Fruit fly (Drosophila melanogaster) whole organism, wandering third instar larva: ENCODE measurements around the gene PK2-R1.

ENCODE experiments used
- Abd-B ChIP-seq: fragments of >200 bp; optimal IDR thresholded peaks from 2 replicates; lab custom pipeline; 2017; ENCODE audit warnings: missing biosample characterization, missing genetic modification characterization
- CG32264 ChIP-seq: fragments of 200-800 bp; sonication (Bioruptor generic); optimal IDR thresholded peaks from 2 replicates; lab custom pipeline; 2016; ENCODE audit warnings: missing biosample characterization, missing genetic modification characterization
- CG9705 ChIP-seq: fragments of 200-800 bp; sonication (Bioruptor generic); optimal IDR thresholded peaks from 2 replicates; lab custom pipeline; 2018; ENCODE audit warnings: missing biosample characterization, mild to moderate bottlenecking, missing genetic modification characterization
- CrebA ChIP-seq: fragments of 200-800 bp; sonication (Bioruptor generic); optimal IDR thresholded peaks from 2 replicates; lab custom pipeline; 2016; ENCODE audit warnings: missing biosample characterization, mild to moderate bottlenecking, missing genetic modification characterization, borderline replicate concordance
- Dfd ChIP-seq: fragments of >200 bp; optimal IDR thresholded peaks from 2 replicates; lab custom pipeline; 2017; ENCODE audit warnings: missing biosample characterization, missing genetic modification characterization
- Dif ChIP-seq: fragments of 200-275, 200-300 bp; sonication (Bioruptor generic); optimal IDR thresholded peaks from 2 replicates; lab custom pipeline; 2018; ENCODE audit warnings: missing biosample characterization, missing genetic modification characterization; ENCODE audit not compliant: partially characterized antibody
- GATAd ChIP-seq: sonication (Bioruptor generic); optimal IDR thresholded peaks from 2 replicates; lab custom pipeline; 2016; ENCODE audit warnings: missing biosample characterization, missing genetic modification characterization
- HLH106 ChIP-seq: fragments of 200-800 bp; optimal IDR thresholded peaks from 3 replicates; lab custom pipeline; 2019; ENCODE audit warnings: missing biosample characterization, mild to moderate bottlenecking, missing genetic modification characterization, moderate library complexity
- Hnf4 ChIP-seq: fragments of 200-800 bp; sonication (Bioruptor generic); optimal IDR thresholded peaks from 2 replicates; lab custom pipeline; 2016; ENCODE audit warnings: missing biosample characterization, mild to moderate bottlenecking, missing genetic modification characterization
- Hr78 ChIP-seq: fragments of >200 bp; optimal IDR thresholded peaks from 2 replicates; lab custom pipeline; 2017; ENCODE audit warnings: missing biosample characterization, missing genetic modification characterization
- Hr83 ChIP-seq: fragments of 200-300 bp; sonication (Bioruptor generic); optimal IDR thresholded peaks from 2 replicates; lab custom pipeline; 2016; ENCODE audit warnings: missing biosample characterization, mild to moderate bottlenecking, missing genetic modification characterization, moderate library complexity; ENCODE audit not compliant: poor library complexity, severe bottlenecking
- Jra ChIP-seq: sonication (Bioruptor generic); optimal IDR thresholded peaks from 2 replicates; lab custom pipeline; 2016; ENCODE audit warnings: missing biosample characterization, missing genetic modification characterization
- Mio ChIP-seq: sonication (Bioruptor generic); optimal IDR thresholded peaks from 2 replicates; lab custom pipeline; 2016; ENCODE audit warnings: missing biosample characterization, missing genetic modification characterization
- Myc ChIP-seq: fragments of >200 bp; optimal IDR thresholded peaks from 2 replicates; lab custom pipeline; 2017
- N ChIP-seq: fragments of >200 bp; optimal IDR thresholded peaks from 2 replicates; lab custom pipeline; 2018; ENCODE audit warnings: missing biosample characterization, missing external identifiers, missing genetic modification characterization
- OdsH ChIP-seq: fragments of 200-800 bp; sonication (Bioruptor generic); optimal IDR thresholded peaks from 2 replicates; lab custom pipeline; 2016; ENCODE audit warnings: missing biosample characterization, mild to moderate bottlenecking, missing genetic modification characterization
- Rel ChIP-seq, 2 experiments: fragments of 200-800 bp; sonication (Bioruptor generic) in 1 of 2; optimal IDR thresholded peaks; 2 replicates in 1 of 2; 3 replicates in 1 of 2; lab custom pipeline; 2016 to 2019; ENCODE audit warnings: mild to moderate bottlenecking in 2 of 2, missing biosample characterization in 2 of 2, missing genetic modification characterization in 2 of 2, moderate library complexity in 1 of 2
- Sp1 ChIP-seq: fragments of 200-800 bp; sonication (Bioruptor generic); optimal IDR thresholded peaks from 3 replicates; lab custom pipeline; 2019; ENCODE audit warnings: missing biosample characterization, mild to moderate bottlenecking, missing genetic modification characterization, moderate library complexity
- Vsx2 ChIP-seq: fragments of 200-300, 225-300 bp; sonication (Bioruptor generic); optimal IDR thresholded peaks from 2 replicates; lab custom pipeline; 2018; ENCODE audit warnings: missing biosample characterization, missing genetic modification characterization; ENCODE audit not compliant: partially characterized antibody
- br ChIP-seq: fragments of 200-800 bp; sonication (Bioruptor generic); optimal IDR thresholded peaks from 2 replicates; lab custom pipeline; 2016; ENCODE audit warnings: missing biosample characterization, missing genetic modification characterization
- brk ChIP-seq: fragments of 200-800 bp; sonication (Bioruptor generic); optimal IDR thresholded peaks from 2 replicates; lab custom pipeline; 2016; ENCODE audit warnings: missing biosample characterization, mild to moderate bottlenecking, missing genetic modification characterization
- dl ChIP-seq, 2 experiments: fragments of 175-275, 200-275 bp in 1 of 2; fragments of 200-275 bp in 1 of 2; sonication (Bioruptor generic); optimal IDR thresholded peaks; lab custom pipeline; 2018; ENCODE audit warnings: mild to moderate bottlenecking in 2 of 2, missing biosample characterization in 2 of 2, missing genetic modification characterization in 2 of 2, moderate library complexity in 2 of 2; ENCODE audit not compliant: partially characterized antibody in 2 of 2, insufficient read depth in 1 of 2
- dmrt93B ChIP-seq: fragments of 200-800 bp; sonication (Bioruptor generic); optimal IDR thresholded peaks from 2 replicates; lab custom pipeline; 2018; ENCODE audit warnings: missing biosample characterization, mild to moderate bottlenecking, missing genetic modification characterization
- dsf ChIP-seq: sonication (Bioruptor generic); optimal IDR thresholded peaks from 2 replicates; lab custom pipeline; 2016; ENCODE audit warnings: missing biosample characterization, missing genetic modification characterization, borderline replicate concordance
- ey ChIP-seq: fragments of 200-800 bp; sonication (Bioruptor generic); optimal IDR thresholded peaks from 2 replicates; lab custom pipeline; 2016; ENCODE audit warnings: missing biosample characterization, missing genetic modification characterization
- foxo ChIP-seq, 2 experiments: fragments of 200-800 bp; sonication (Bioruptor generic); optimal IDR thresholded peaks; 2 replicates in 1 of 2; 3 replicates in 1 of 2; lab custom pipeline; 2016 to 2017; ENCODE audit warnings: missing biosample characterization in 2 of 2, missing genetic modification characterization in 2 of 2
- fru ChIP-seq: fragments of 200-800 bp; sonication (Bioruptor generic); optimal IDR thresholded peaks from 3 replicates; lab custom pipeline; 2016; ENCODE audit warnings: missing biosample characterization, mild to moderate bottlenecking, missing genetic modification characterization
- h ChIP-seq: fragments of 200-800 bp; sonication (Bioruptor generic); optimal IDR thresholded peaks from 3 replicates; lab custom pipeline; 2016; ENCODE audit warnings: missing biosample characterization, mild to moderate bottlenecking, missing genetic modification characterization
- jim ChIP-seq: fragments of 175-275, 200-325 bp; sonication (Bioruptor generic); optimal IDR thresholded peaks from 2 replicates; lab custom pipeline; 2016; ENCODE audit warnings: missing biosample characterization, mild to moderate bottlenecking, missing genetic modification characterization
- lola ChIP-seq: fragments of >200 bp; optimal IDR thresholded peaks from 2 replicates; lab custom pipeline; 2017; ENCODE audit warnings: missing biosample characterization, missing genetic modification characterization
- pan ChIP-seq: fragments of >200 bp; optimal IDR thresholded peaks from 2 replicates; lab custom pipeline; 2017
- psq ChIP-seq: fragments of 200-800 bp; sonication (Bioruptor generic); optimal IDR thresholded peaks from 3 replicates; lab custom pipeline; 2017; ENCODE audit warnings: missing biosample characterization, mild to moderate bottlenecking, missing genetic modification characterization, moderate library complexity
- rgr ChIP-seq: fragments of 200-800 bp; sonication (Bioruptor generic); optimal IDR thresholded peaks from 3 replicates; lab custom pipeline; 2016; ENCODE audit warnings: missing biosample characterization, mild to moderate bottlenecking, missing genetic modification characterization
- sage ChIP-seq: fragments of 200-800 bp; sonication (Bioruptor generic); optimal IDR thresholded peaks from 2 replicates; lab custom pipeline; 2016; ENCODE audit warnings: missing biosample characterization, mild to moderate bottlenecking, missing genetic modification characterization
- sv ChIP-seq: fragments of 200-800 bp; sonication (Bioruptor generic); optimal IDR thresholded peaks from 3 replicates; lab custom pipeline; 2016; ENCODE audit warnings: missing biosample characterization, missing genetic modification characterization
- tai ChIP-seq: sonication (Bioruptor generic); optimal IDR thresholded peaks from 2 replicates; lab custom pipeline; 2016; ENCODE audit warnings: missing biosample characterization, missing genetic modification characterization
- usp ChIP-seq: fragments of >200 bp; optimal IDR thresholded peaks from 2 replicates; lab custom pipeline; 2017; ENCODE audit warnings: missing biosample characterization, missing genetic modification characterization
- woc ChIP-seq: sonication (Bioruptor generic); optimal IDR thresholded peaks from 2 replicates; lab custom pipeline; 2016; ENCODE audit warnings: missing biosample characterization, mild to moderate bottlenecking, missing genetic modification characterization

PK2-R1 gene

dm6 chr3R:13363347-13363994 lies 25.3 kb downstream of the PK2-R1 start:
- TF ChIP-seq OdsH (GFP tag; lab: Kevin White, UChicago) (no peak), rgr (GFP tag; lab: Kevin White, UChicago) (no peak), Jra (GFP tag; lab: Kevin White, UChicago) (no peak), Hnf4 (GFP tag; lab: Kevin White, UChicago) (no peak), Rel (GFP tag; optimal IDR thresholded peaks at IDR 0.05; lab: Kevin White, UChicago) (no peak), Rel (tag; optimal IDR thresholded peaks at IDR 0.05; lab: Kevin White, UChicago) (no peak), Vsx2 (GFP tag; lab: Kevin White, UChicago) (no peak), dmrt93B (no peak), Myc (lab: Kevin White, UChicago) (no peak)

- peak; percentile 95 for TF ChIP-seq ey
- TF ChIP-seq CrebA (GFP tag; lab: Kevin White, UChicago): peak; percentile 74
- peak; percentile 88 for TF ChIP-seq CG32264 (GFP tag; lab: Kevin White, UChicago)
- TF ChIP-seq Jra (GFP tag; lab: Kevin White, UChicago): peak; percentile 87
- TF ChIP-seq HLH106 (tag; lab: Kevin White, UChicago): peak; percentile 96
- TF ChIP-seq foxo (GFP tag; optimal IDR thresholded peaks at IDR 0.05; lab: Kevin White, UChicago): peak in 1 of 2 experiments; percentile 98
- TF ChIP-seq sage (GFP tag; lab: Kevin White, UChicago): peak; percentile 83
- no peak for TF ChIP-seq Hr78 (GFP tag; lab: Kevin White, UChicago)
- peak; percentile 93 for TF ChIP-seq Dfd (GFP tag; lab: Kevin White, UChicago)
- no peak for TF ChIP-seq Myc (lab: Kevin White, UChicago)
- TF ChIP-seq sv (GFP tag; lab: Kevin White, UChicago): peak; percentile 97
- TF ChIP-seq Abd-B (GFP tag; lab: Kevin White, UChicago): no peak
- no peak for TF ChIP-seq usp
- TF ChIP-seq psq (GFP tag; lab: Kevin White, UChicago): peak; percentile 96
- peak; percentile 93 to 94 for TF ChIP-seq dl (GFP tag; optimal IDR thresholded peaks at IDR 0.05; lab: Kevin White, UChicago; ENCODE audit: insufficient read depth in 1 of 2, partially characterized antibody in 2 of 2)
- TF ChIP-seq Sp1 (GFP tag; lab: Kevin White, UChicago): peak; percentile 98
- TF ChIP-seq N (GFP tag; lab: Kevin White, UChicago): no peak
- peak; percentile 96 for TF ChIP-seq Dif
- TF ChIP-seq tai (GFP tag; lab: Kevin White, UChicago): peak; percentile 93
- peak; percentile 90 for TF ChIP-seq Hnf4 (GFP tag; lab: Kevin White, UChicago)
- peak; percentile 90 for TF ChIP-seq Hr83 (GFP tag; lab: Kevin White, UChicago)
- TF ChIP-seq GATAd: peak; percentile 39
- peak; percentile 88 for TF ChIP-seq woc (GFP tag; lab: Kevin White, UChicago)
- peak; percentile 97 for TF ChIP-seq rgr (GFP tag; lab: Kevin White, UChicago)
- no peak for TF ChIP-seq lola (GFP tag; lab: Kevin White, UChicago)
- TF ChIP-seq CG9705 (GFP tag; lab: Kevin White, UChicago): peak; percentile 91
- TF ChIP-seq OdsH (GFP tag; lab: Kevin White, UChicago): peak; percentile 98
- peak; percentile 96 for TF ChIP-seq br (GFP tag; lab: Kevin White, UChicago)
- TF ChIP-seq Mio (GFP tag; lab: Kevin White, UChicago): peak; percentile 42
- peak; percentile 97 for TF ChIP-seq fru (GFP tag; lab: Kevin White, UChicago)
- peak; percentile 72 for TF ChIP-seq dsf (GFP tag; lab: Kevin White, UChicago)
- peak; percentile 97 for TF ChIP-seq dmrt93B
- TF ChIP-seq h (GFP tag; lab: Kevin White, UChicago): peak; percentile 97
- TF ChIP-seq jim (GFP tag; lab: Kevin White, UChicago): no peak
- peak; percentile 92 for TF ChIP-seq brk (GFP tag; lab: Kevin White, UChicago)
- TF ChIP-seq Rel (GFP tag; optimal IDR thresholded peaks at IDR 0.05; lab: Kevin White, UChicago): peak; percentile 91
- TF ChIP-seq Rel (tag; optimal IDR thresholded peaks at IDR 0.05; lab: Kevin White, UChicago): peak; percentile 58
- peak; percentile 93 for TF ChIP-seq Vsx2 (GFP tag; lab: Kevin White, UChicago)
- no peak for TF ChIP-seq pan (lab: Kevin White, UChicago)
These were observed 26.3 kb downstream of the PK2-R1 start, which contains the start of gene Dic1 for dm6 chr3R:13364175-13365174. Gene Dic1, plus strand, starts transcription at chr3R:13364938.
